In the genomic region with DNA sequence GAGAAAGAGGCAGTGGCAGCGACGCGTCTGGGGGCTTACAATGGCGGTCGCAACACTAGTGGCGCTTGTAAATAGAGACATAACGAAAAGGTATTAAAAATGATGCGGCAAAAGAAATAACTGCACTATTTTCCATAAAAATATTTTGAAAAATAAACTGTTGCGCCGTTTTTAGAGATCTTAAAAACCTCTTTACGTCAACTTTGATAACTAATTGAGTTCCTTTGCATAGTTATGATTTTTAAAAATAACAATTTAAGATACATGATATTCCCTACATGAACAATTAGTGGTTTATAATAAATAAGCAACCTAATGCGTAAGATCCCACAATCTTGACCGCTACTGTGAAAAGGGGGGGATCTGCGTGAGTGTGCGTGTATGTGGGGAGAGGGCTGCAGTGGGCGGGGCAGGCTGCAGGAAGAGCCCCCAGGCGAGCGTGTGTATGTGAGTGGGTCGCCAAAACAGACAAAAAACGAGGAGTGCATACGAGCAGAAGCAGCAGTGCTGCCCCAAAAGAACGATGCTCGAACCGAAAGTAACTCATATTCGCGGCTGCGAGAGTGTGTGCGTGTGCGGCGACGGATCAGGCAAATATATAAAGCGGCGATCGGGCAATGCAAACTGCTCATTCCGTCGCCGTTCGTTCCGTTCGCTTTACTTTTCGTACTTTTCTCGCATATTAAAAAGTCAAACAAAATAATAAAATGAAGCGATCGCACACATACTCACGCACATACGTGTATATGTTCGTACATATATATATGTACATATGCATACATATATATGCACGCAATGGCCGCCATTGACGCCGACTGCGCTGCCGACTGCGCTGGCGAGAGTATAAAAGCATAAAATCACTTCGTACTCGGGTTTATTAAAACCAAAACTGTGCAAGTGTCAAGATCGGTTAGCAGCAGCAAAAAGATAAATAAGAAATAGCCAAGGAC, we compare ENCODE assay signal across 2 fruit fly cellular contexts.
TF ChIP-seq lines count a peak whose summit lies in the region.

No protein-coding gene starts in this region.

TF ChIP-seq in whole organism, embryonic, 481 proteins besides CTCF, POLR2A, EP300 and RAD21 (continued from another document and continues in another):
- TF ChIP-seq yki (optimal IDR thresholded peaks at IDR 0.05; lab: Kevin White, UChicago) (no peak), CG10267 (tag; optimal IDR thresholded peaks at IDR 0.05; lab: Kevin White, UChicago) (peak; percentile 0), CG17385 (GFP tag; optimal IDR thresholded peaks at IDR 0.05; lab: Kevin White, UChicago) (peak; percentile 52), Doc3 (GFP tag; IDR thresholded peaks at IDR 0.05; lab: Robert Waterston, UW; ENCODE audit: partially characterized antibody) (no peak), CG1602 (GFP tag; optimal IDR thresholded peaks at IDR 0.05; lab: Kevin White, UChicago) (peak; percentile 34), Ssrp (tag; optimal IDR thresholded peaks at IDR 0.05; lab: Kevin White, UChicago) (peak; percentile 67), nau (GFP tag; optimal IDR thresholded peaks at IDR 0.05; lab: Kevin White, UChicago) (peak; percentile 4), CG3065 (GFP tag; optimal IDR thresholded peaks at IDR 0.05; lab: Kevin White, UChicago) (no peak), CG34224 (GFP tag; IDR thresholded peaks at IDR 0.05; lab: Robert Waterston, UW; ENCODE audit: partially characterized antibody) (no peak), CG18011 (GFP tag; optimal IDR thresholded peaks at IDR 0.05; lab: Kevin White, UChicago) (no peak), CG31388 (GFP tag; optimal IDR thresholded peaks at IDR 0.05; lab: Kevin White, UChicago) (no peak), GATAe (GFP tag; conservative IDR thresholded peaks at IDR 0.05; lab: Robert Waterston, UW) (no peak), CG13775 (GFP tag; optimal IDR thresholded peaks at IDR 0.05; lab: Kevin White, UChicago) (peak; percentile 31), ranshi (GFP tag; IDR thresholded peaks at IDR 0.05; lab: Robert Waterston, UW) (no peak), Hand (GFP tag; optimal IDR thresholded peaks at IDR 0.05; lab: Kevin White, UChicago) (no peak), dimm (GFP tag; IDR thresholded peaks at IDR 0.05; lab: Robert Waterston, UW) (no peak), Oli (tag; optimal IDR thresholded peaks at IDR 0.05; lab: Kevin White, UChicago) (peak; percentile 58), CG34376 (GFP tag; optimal IDR thresholded peaks at IDR 0.05; lab: Kevin White, UChicago) (no peak), CG33213 (GFP tag; optimal IDR thresholded peaks at IDR 0.05; lab: Kevin White, UChicago) (no peak), Fer2 (tag; optimal IDR thresholded peaks at IDR 0.05; lab: Kevin White, UChicago) (no peak), br (optimal IDR thresholded peaks at IDR 0.05; lab: Kevin White, UChicago) (no peak), CG42726 (GFP tag; IDR thresholded peaks at IDR 0.05; lab: Robert Waterston, UW; ENCODE audit: partially characterized antibody) (no peak), cato (GFP tag; optimal IDR thresholded peaks at IDR 0.05; lab: Kevin White, UChicago; ENCODE audit: borderline replicate concordance) (peak; percentile 26), HLHmδ (GFP tag; optimal IDR thresholded peaks at IDR 0.05; lab: Kevin White, UChicago) (no peak), D (optimal IDR thresholded peaks at IDR 0.05; lab: Kevin White, UChicago) (no peak), D (GFP tag; optimal IDR thresholded peaks at IDR 0.05; lab: Kevin White, UChicago) (peak; percentile 29), fu2 (GFP tag; optimal IDR thresholded peaks at IDR 0.05; lab: Kevin White, UChicago) (no peak), CG17912 (GFP tag; optimal IDR thresholded peaks at IDR 0.05; lab: Kevin White, UChicago) (no peak), lmd (GFP tag; IDR thresholded peaks at IDR 0.05; lab: Robert Waterston, UW) (peak; percentile 33; the same call in 1 of the 2 replicates), CG10462 (GFP tag; optimal IDR thresholded peaks at IDR 0.05; lab: Kevin White, UChicago) (no peak), Usf (GFP tag; optimal IDR thresholded peaks at IDR 0.05; lab: Kevin White, UChicago) (peak; percentile 55), NfI (GFP tag; optimal IDR thresholded peaks at IDR 0.05; lab: Kevin White, UChicago) (peak; percentile 48), HmgZ (tag; optimal IDR thresholded peaks at IDR 0.05; lab: Kevin White, UChicago) (no peak), CG1233 (GFP tag; optimal IDR thresholded peaks at IDR 0.05; lab: Kevin White, UChicago) (peak; percentile 28), al (GFP tag; IDR thresholded peaks at IDR 0.05; lab: Robert Waterston, UW) (no peak), Hr51 (GFP tag; optimal IDR thresholded peaks at IDR 0.05; lab: Kevin White, UChicago) (peak in 1 of 2 experiments; percentile 70), pho (GFP tag; optimal IDR thresholded peaks at IDR 0.05; lab: Kevin White, UChicago) (no peak), knrl (GFP tag; IDR thresholded peaks at IDR 0.05; lab: Robert Waterston, UW; ENCODE audit: partially characterized antibody) (no peak), eyg (GFP tag; optimal IDR thresholded peaks at IDR 0.05; lab: Kevin White, UChicago) (no peak), CG18764 (GFP tag; optimal IDR thresholded peaks at IDR 0.05; lab: Kevin White, UChicago) (no peak), jumu (GFP tag; optimal IDR thresholded peaks at IDR 0.05; lab: Kevin White, UChicago) (no peak), salm (tag; optimal IDR thresholded peaks at IDR 0.05; lab: Kevin White, UChicago) (no peak), zf30C (GFP tag; optimal IDR thresholded peaks at IDR 0.05; lab: Kevin White, UChicago) (no peak), CG4730 (GFP tag; IDR thresholded peaks at IDR 0.05; lab: Robert Waterston, UW) (no peak), nmo (GFP tag; optimal IDR thresholded peaks at IDR 0.05; lab: Kevin White, UChicago) (peak; percentile 74), CG6791 (GFP tag; IDR thresholded peaks at IDR 0.05; lab: Robert Waterston, UW; ENCODE audit: partially characterized antibody) (no peak), CG7963 (GFP tag; IDR thresholded peaks at IDR 0.05; lab: Robert Waterston, UW; ENCODE audit: partially characterized antibody) (no peak), slou (GFP tag; optimal IDR thresholded peaks at IDR 0.05; lab: Kevin White, UChicago) (no peak), sim (GFP tag; IDR thresholded peaks at IDR 0.05; lab: Robert Waterston, UW) (no peak), CG5953 (GFP tag; IDR thresholded peaks at IDR 0.05; lab: Robert Waterston, UW) (peak; percentile 37; the same call in 1 of the 2 replicates), cwo (GFP tag; optimal IDR thresholded peaks at IDR 0.05; lab: Kevin White, UChicago) (no peak), insv (GFP tag; optimal IDR thresholded peaks at IDR 0.05; lab: Kevin White, UChicago) (no peak), Sox100B (GFP tag; optimal IDR thresholded peaks at IDR 0.05; lab: Kevin White, UChicago) (peak; percentile 68), Hey (tag; optimal IDR thresholded peaks at IDR 0.05; lab: Kevin White, UChicago) (no peak), stwl (tag; optimal IDR thresholded peaks at IDR 0.05; lab: Kevin White, UChicago) (no peak), Eip74EF (GFP tag; optimal IDR thresholded peaks at IDR 0.05; lab: Kevin White, UChicago) (no peak), CG8944 (GFP tag; optimal IDR thresholded peaks at IDR 0.05; lab: Kevin White, UChicago) (peak; percentile 40), CG18619 (GFP tag; optimal IDR thresholded peaks at IDR 0.05; lab: Kevin White, UChicago) (peak; percentile 45), H2.0 (GFP tag; IDR thresholded peaks at IDR 0.05; lab: Robert Waterston, UW) (no peak), C15 (GFP tag; IDR thresholded peaks at IDR 0.05; lab: Robert Waterston, UW) (no peak), cas (GFP tag; IDR thresholded peaks at IDR 0.05; lab: Robert Waterston, UW) (no peak)

TF ChIP-seq in whole organism, prepupa, 60 proteins besides CTCF, POLR2A, EP300 and RAD21 (continued from another document):
- TF ChIP-seq CG9139 (GFP tag; optimal IDR thresholded peaks at IDR 0.05; lab: Kevin White, UChicago) (peak; percentile 96), CG6276 (GFP tag; optimal IDR thresholded peaks at IDR 0.05; lab: Kevin White, UChicago) (peak; percentile 94), Hr39 (GFP tag; optimal IDR thresholded peaks at IDR 0.05; lab: Kevin White, UChicago) (peak; percentile 99), CG3032 (tag; optimal IDR thresholded peaks at IDR 0.05; lab: Kevin White, UChicago) (peak; percentile 98), Sox14 (GFP tag; optimal IDR thresholded peaks at IDR 0.05; lab: Kevin White, UChicago) (peak; percentile 98), Sox102F (GFP tag; optimal IDR thresholded peaks at IDR 0.05; lab: Kevin White, UChicago) (peak; percentile 97), CG6792 (GFP tag; optimal IDR thresholded peaks at IDR 0.05; lab: Kevin White, UChicago) (peak; percentile 98), CG31627 (GFP tag; optimal IDR thresholded peaks at IDR 0.05; lab: Kevin White, UChicago) (peak; percentile 99), CG8632 (GFP tag; optimal IDR thresholded peaks at IDR 0.05; lab: Kevin White, UChicago) (peak; percentile 99), dsx (GFP tag; optimal IDR thresholded peaks at IDR 0.05; lab: Kevin White, UChicago; ENCODE audit: poor library complexity, severe bottlenecking) (peak; percentile 94), dac (GFP tag; optimal IDR thresholded peaks at IDR 0.05; lab: Kevin White, UChicago) (peak; percentile 82)
